Worm (Caenorhabditis elegans): ENCODE data around the gene Y49A3A.4.
"Not testable (repeated sequence)": the region's sequence is repeated elsewhere in the genome, so short reads cannot be mapped to it uniquely, and the experiment has no call there.

Y49A3A.4 gene

ce11 chrV:14311115-14311514 lies 47.6 kb downstream of the Y49A3A.4 start, which contains the start of gene ddn-3:
Gene ddn-3, minus strand, starts transcription at chrV:14311215.
- TF ChIP-seq egrh-3 (GFP tag; IDR thresholded peaks at IDR 0.05) (no peak), tlf-1 (GFP tag; optimal IDR thresholded peaks at IDR 0.05) (no peak), hlh-12 (tag; optimal IDR thresholded peaks at IDR 0.05) (no peak), tbx-9 (tag; optimal IDR thresholded peaks at IDR 0.05; ENCODE audit: borderline replicate concordance) (no peak), ztf-25 (GFP tag; IDR thresholded peaks at IDR 0.05) (no peak), hsf-1 (GFP tag; IDR thresholded peaks at IDR 0.05) (no peak)

DNA sequence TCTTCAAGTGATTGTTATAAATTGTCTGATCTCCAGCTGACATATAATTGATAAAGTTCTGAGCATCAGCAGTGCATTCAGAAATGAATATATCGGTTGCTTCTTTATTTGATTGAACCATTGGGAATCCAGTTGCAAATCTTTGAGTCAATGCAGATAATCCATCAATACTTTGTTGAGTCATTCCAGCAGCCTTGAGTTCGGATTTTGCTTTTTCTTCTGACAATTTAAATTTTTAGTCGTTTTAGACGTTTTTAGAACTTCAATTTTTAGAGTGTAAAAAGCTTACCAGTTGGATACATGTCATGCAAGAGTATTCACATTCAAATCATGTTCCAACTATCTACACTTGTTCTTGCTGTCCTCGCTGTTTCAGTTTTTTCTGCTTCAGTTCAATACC lies 49.1 kb downstream of the Y49A3A.4 start, which contains the start of gene F14D7.14:
Gene F14D7.14 (plus strand): TSS at position 301 of the 400 bp plus-strand sequence.
- not testable (repeated sequence) for TF ChIP-seq Y67H2A.10 (GFP tag; conservative IDR thresholded peaks at IDR 0.05); attf-5 (GFP tag; optimal IDR thresholded peaks at IDR 0.05); cebp-2 (GFP tag; IDR thresholded peaks at IDR 0.05)

ce11 chrV:14308164-14308563 lies 50.5 kb downstream of the Y49A3A.4 start, which contains the start of gene spig-5:
Gene spig-5, plus strand, starts transcription at chrV:14308464.
- TF ChIP-seq die-1 (tag; optimal IDR thresholded peaks at IDR 0.05); somi-1 (GFP tag; optimal IDR thresholded peaks at IDR 0.05); tbp1 (GFP tag; optimal IDR thresholded peaks at IDR 0.05): not testable (repeated sequence)
